Worm (Caenorhabditis elegans) whole organism, L2 larva: ENCODE results near the gene clc-17.

Source experiments
- nhr-23 ChIP-seq: fragments of 150-350 bp; optimal IDR thresholded peaks from 2 replicates; lab custom pipeline; 2014; ENCODE audit warnings: missing biosample characterization, missing genetic modification reagents, missing genetic modification characterization
- skn-1 ChIP-seq: sonication (generic microtip); optimal IDR thresholded peaks from 2 replicates; lab custom pipeline; 2017; ENCODE audit warnings: missing biosample characterization, missing genetic modification characterization
- unc-39 ChIP-seq: fragments of 150-350 bp; optimal IDR thresholded peaks from 2 replicates; lab custom pipeline; 2014; ENCODE audit warnings: missing biosample characterization, missing genetic modification characterization

- TF ChIP-seq nhr-23 (tag; lab: Kevin White, UChicago) = no peak
- TF ChIP-seq skn-1 (tag; lab: Kevin White, UChicago) = no peak
- no peak for TF ChIP-seq unc-39 (tag; lab: Kevin White, UChicago)
Measured at ce11 chrX:11114420-11114819, 7.2 kb downstream of the clc-17 start.
